Fruit fly (Drosophila melanogaster) whole organism, adult: Measurements from ENCODE around the gene CG9782.

Source experiments
- CG33017 ChIP-seq: fragments of 200-800 bp; sonication (Bioruptor generic); optimal IDR thresholded peaks from 2 replicates; lab custom pipeline; 2018; ENCODE audit warnings: missing biosample characterization, mild to moderate bottlenecking, missing genetic modification characterization, moderate library complexity
- CG7045 ChIP-seq: fragments of 200-800 bp; sonication (Bioruptor generic); optimal IDR thresholded peaks from 2 replicates; lab custom pipeline; 2017; ENCODE audit warnings: missing biosample characterization, mild to moderate bottlenecking, missing genetic modification characterization
- Clk ChIP-seq: fragments of 200-800 bp; sonication (Bioruptor generic); optimal IDR thresholded peaks from 2 replicates; lab custom pipeline; 2017; ENCODE audit warnings: missing biosample characterization, missing genetic modification characterization
- Crg-1 ChIP-seq: fragments of 200-800 bp; sonication (Bioruptor generic); optimal IDR thresholded peaks from 2 replicates; lab custom pipeline; 2016; ENCODE audit warnings: missing biosample characterization, missing genetic modification characterization
- bab1 ChIP-seq: fragments of 200-800 bp; sonication (Bioruptor generic); optimal IDR thresholded peaks from 3 replicates; lab custom pipeline; 2019; ENCODE audit warnings: missing biosample characterization, mild to moderate bottlenecking, missing genetic modification characterization, moderate library complexity
- cic ChIP-seq: fragments of 200-800 bp; sonication (Bioruptor generic); optimal IDR thresholded peaks from 2 replicates; lab custom pipeline; 2017; ENCODE audit warnings: missing biosample characterization, mild to moderate bottlenecking, missing genetic modification characterization, moderate library complexity
- cnc ChIP-seq, 2 experiments: fragments of >200 bp; optimal IDR thresholded peaks; 2 replicates each; lab custom pipeline; 2017
- ovo ChIP-seq: fragments of 200-800 bp; sonication (Bioruptor generic); optimal IDR thresholded peaks from 2 replicates; lab custom pipeline; 2016; ENCODE audit warnings: missing biosample characterization, missing genetic modification characterization
- pad ChIP-seq: fragments of 200-800 bp; sonication (Bioruptor generic); optimal IDR thresholded peaks from 3 replicates; lab custom pipeline; 2017; ENCODE audit warnings: missing biosample characterization, missing genetic modification characterization, mild to moderate bottlenecking, moderate library complexity, missing genetic modification reagents
- toe ChIP-seq: fragments of 200-800 bp; sonication (Bioruptor generic); optimal IDR thresholded peaks from 2 replicates; lab custom pipeline; 2016; ENCODE audit warnings: missing biosample characterization, missing genetic modification characterization

DNA sequence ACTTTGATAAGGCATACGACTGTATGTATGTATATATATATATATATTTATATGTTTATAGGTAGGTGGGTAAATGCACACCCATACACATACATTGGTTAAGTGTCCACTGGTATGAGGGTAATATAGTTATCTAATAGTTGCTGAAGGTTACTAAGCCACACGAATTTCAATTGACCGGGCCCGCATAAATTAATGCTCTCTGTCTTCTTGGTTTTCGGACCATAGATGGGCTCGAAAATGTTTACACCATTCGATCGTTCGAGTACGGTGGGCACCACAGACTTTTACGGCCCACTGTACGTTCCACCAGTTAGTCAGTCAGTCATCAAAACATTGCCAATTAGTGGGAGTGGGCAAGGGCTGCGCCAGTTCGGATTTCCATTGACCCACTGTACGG is 26.0 kb downstream of the CG9782 start:
- TF ChIP-seq bab1 (GFP tag; lab: Kevin White, UChicago) (no peak), ovo (GFP tag; lab: Kevin White, UChicago) (no peak), toe (GFP tag; lab: Kevin White, UChicago) (no peak), CG7045 (GFP tag; lab: Kevin White, UChicago) (no peak), cic (GFP tag; lab: Kevin White, UChicago) (no peak), Crg-1 (GFP tag; lab: Kevin White, UChicago) (no peak), Clk (GFP tag; lab: Kevin White, UChicago) (no peak), cnc (optimal IDR thresholded peaks at IDR 0.05; lab: Kevin White, UChicago) (no peak), pad (no peak), CG33017 (tag; lab: Kevin White, UChicago) (no peak)
